Worm (Caenorhabditis elegans): ENCODE results near the gene F15H10.7.

F15H10.7 gene

ce11 chrV:10357467-10357953 is 48.7 kb downstream of the F15H10.7 start, which contains the start of gene ceeh-2:
Gene ceeh-2 (minus strand): TSS chrV:10357903.
- no peak for TF ChIP-seq pros-1 (tag; optimal IDR thresholded peaks at IDR 0.05)
- no peak for TF ChIP-seq hlh-8 (tag; optimal IDR thresholded peaks at IDR 0.05)
- TF ChIP-seq ztf-16 (tag; optimal IDR thresholded peaks at IDR 0.05): no peak
- no peak for TF ChIP-seq tbx-2 (tag; optimal IDR thresholded peaks at IDR 0.05)
- no peak for TF ChIP-seq ttx-3 (tag; optimal IDR thresholded peaks at IDR 0.05)
- TF ChIP-seq C38D4.7 (GFP tag; optimal IDR thresholded peaks at IDR 0.05): no peak
- no peak for TF ChIP-seq nfya-1 (tag; optimal IDR thresholded peaks at IDR 0.05)
- TF ChIP-seq gmeb-2 (tag; optimal IDR thresholded peaks at IDR 0.05): no peak
- no peak for TF ChIP-seq npax-4 (tag; optimal IDR thresholded peaks at IDR 0.05)
- TF ChIP-seq C08G9.2 (tag; optimal IDR thresholded peaks at IDR 0.05): no peak
- TF ChIP-seq pax-1 (tag; optimal IDR thresholded peaks at IDR 0.05): no peak
- TF ChIP-seq pag-3 (tag; optimal IDR thresholded peaks at IDR 0.05; ENCODE audit: borderline replicate concordance): no peak
- no peak for TF ChIP-seq pha-4 (tag; optimal IDR thresholded peaks at IDR 0.05)
- no peak for TF ChIP-seq lim-6 (tag; optimal IDR thresholded peaks at IDR 0.05)
- TF ChIP-seq ama-1 (optimal IDR thresholded peaks at IDR 0.05): no peak

ce11 chrV:10355773-10356335 is 50.4 kb downstream of the F15H10.7 start, which contains the start of gene sluh-7:
Gene sluh-7 (minus strand): TSS chrV:10355823.
- TF ChIP-seq ztf-16 (tag; optimal IDR thresholded peaks at IDR 0.05) (peak; percentile 37), fax-1 (tag; optimal IDR thresholded peaks at IDR 0.05) (peak; percentile 74), zip-5 (tag; optimal IDR thresholded peaks at IDR 0.05) (peak; percentile 90), unc-55 (GFP tag; optimal IDR thresholded peaks at IDR 0.05) (no peak), sdc-2 (tag; optimal IDR thresholded peaks at IDR 0.05) (peak; percentile 36), elt-2 (tag; optimal IDR thresholded peaks at IDR 0.05) (peak; percentile 71), ahr-1 (tag; optimal IDR thresholded peaks at IDR 0.05) (peak; percentile 52), tbx-7 (tag; optimal IDR thresholded peaks at IDR 0.05) (peak; percentile 93), ceh-18 (tag; optimal IDR thresholded peaks at IDR 0.05) (peak; percentile 32), che-1 (tag; optimal IDR thresholded peaks at IDR 0.05) (no peak), tbx-2 (tag; optimal IDR thresholded peaks at IDR 0.05) (peak; percentile 95), ceh-14 (tag; optimal IDR thresholded peaks at IDR 0.05) (peak; percentile 73), hlh-8 (tag; optimal IDR thresholded peaks at IDR 0.05) (peak; percentile 91), ceh-2 (tag; optimal IDR thresholded peaks at IDR 0.05) (peak; percentile 96), T23F11.4 (GFP tag; optimal IDR thresholded peaks at IDR 0.05) (no peak), ceh-22 (tag; optimal IDR thresholded peaks at IDR 0.05) (no peak), unc-42 (tag; optimal IDR thresholded peaks at IDR 0.05) (peak; percentile 11), ama-1 (optimal IDR thresholded peaks at IDR 0.05) (no peak), nfya-1 (tag; optimal IDR thresholded peaks at IDR 0.05) (peak; percentile 50), sox-2 (GFP tag; IDR thresholded peaks at IDR 0.05) (no peak), ets-4 (tag; optimal IDR thresholded peaks at IDR 0.05) (peak; percentile 90), F13H6.1 (tag; optimal IDR thresholded peaks at IDR 0.05) (peak; percentile 49), ref-2 (tag; optimal IDR thresholded peaks at IDR 0.05) (peak; percentile 88), lim-6 (tag; optimal IDR thresholded peaks at IDR 0.05) (peak; percentile 72), fkh-6 (tag; optimal IDR thresholded peaks at IDR 0.05) (peak; percentile 79), rnt-1 (tag; optimal IDR thresholded peaks at IDR 0.05) (peak; percentile 79), nhr-11 (tag; optimal IDR thresholded peaks at IDR 0.05) (no peak), hlh-15 (tag; optimal IDR thresholded peaks at IDR 0.05) (peak; percentile 48), pag-3 (tag; optimal IDR thresholded peaks at IDR 0.05; ENCODE audit: borderline replicate concordance) (no peak), pha-4 (tag; optimal IDR thresholded peaks at IDR 0.05) (no peak), pha-2 (tag; optimal IDR thresholded peaks at IDR 0.05) (peak; percentile 8), Y22D7AL.16 (tag; optimal IDR thresholded peaks at IDR 0.05) (no peak), ceh-31 (tag; optimal IDR thresholded peaks at IDR 0.05) (peak; percentile 96), C08G9.2 (tag; optimal IDR thresholded peaks at IDR 0.05) (peak; percentile 98), madf-2 (tag; optimal IDR thresholded peaks at IDR 0.05) (no peak), ceh-45 (GFP tag; IDR thresholded peaks at IDR 0.05) (no peak), mec-3 (tag; optimal IDR thresholded peaks at IDR 0.05; ENCODE audit: borderline replicate concordance) (peak; percentile 81), ceh-34 (tag; optimal IDR thresholded peaks at IDR 0.05) (peak; percentile 52), ttx-3 (tag; optimal IDR thresholded peaks at IDR 0.05) (peak; percentile 44), eyg-1 (tag; optimal IDR thresholded peaks at IDR 0.05) (peak; percentile 19), unc-86 (tag; optimal IDR thresholded peaks at IDR 0.05) (peak; percentile 68)
